Fruit fly (Drosophila melanogaster) whole organism, adult: ENCODE data around the gene Ipp.

Source experiments
- CG11617 ChIP-seq: fragments of 200-800 bp; sonication (Bioruptor generic); optimal IDR thresholded peaks from 2 replicates; lab custom pipeline; 2017; ENCODE audit warnings: mild to moderate bottlenecking, missing biosample characterization, missing genetic modification reagents, missing genetic modification characterization
- CG1620 ChIP-seq: fragments of 200-800 bp; sonication (Bioruptor generic); optimal IDR thresholded peaks from 2 replicates; lab custom pipeline; 2016; ENCODE audit warnings: missing biosample characterization, missing genetic modification characterization
- CG7045 ChIP-seq: fragments of 200-800 bp; sonication (Bioruptor generic); optimal IDR thresholded peaks from 2 replicates; lab custom pipeline; 2017; ENCODE audit warnings: missing biosample characterization, mild to moderate bottlenecking, missing genetic modification characterization
- kay ChIP-seq: fragments of 200-800 bp; sonication (Bioruptor generic); peaks from one replicate; lab custom pipeline; 2016; ENCODE audit warnings: missing biosample characterization, missing genetic modification characterization, borderline replicate concordance
- pad ChIP-seq: fragments of 200-800 bp; sonication (Bioruptor generic); optimal IDR thresholded peaks from 3 replicates; lab custom pipeline; 2017; ENCODE audit warnings: missing biosample characterization, missing genetic modification characterization, mild to moderate bottlenecking, moderate library complexity, missing genetic modification reagents

DNA sequence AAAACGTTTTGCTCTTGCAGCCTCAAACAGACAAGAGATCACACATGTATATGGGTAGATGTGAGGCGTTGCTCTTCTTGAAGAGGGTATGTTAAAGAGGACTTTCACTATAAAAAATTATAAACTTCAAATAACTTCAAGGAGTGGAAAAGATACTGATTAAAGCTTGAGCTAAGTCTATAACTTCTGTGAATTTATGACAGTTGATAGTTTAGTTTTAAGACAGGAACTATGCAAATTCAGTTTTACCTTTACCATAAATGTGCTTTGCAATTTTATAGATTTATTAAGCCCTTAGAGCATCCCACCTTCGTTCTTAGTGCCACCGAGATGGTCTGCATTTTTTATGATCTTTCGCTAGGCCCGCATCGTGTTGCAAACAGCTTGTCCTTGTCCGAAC is 42.0 kb upstream of the Ipp start:
- TF ChIP-seq CG1620 (GFP tag; lab: Kevin White, UChicago) (no peak), CG7045 (GFP tag; lab: Kevin White, UChicago) (no peak), kay (GFP tag; lab: Kevin White, UChicago) (no peak), pad (GFP tag; lab: Kevin White, UChicago) (no peak), CG11617 (GFP tag; lab: Kevin White, UChicago) (no peak)
